Fruit fly (Drosophila melanogaster): Measurements from ENCODE around the gene ppan.

DNA sequence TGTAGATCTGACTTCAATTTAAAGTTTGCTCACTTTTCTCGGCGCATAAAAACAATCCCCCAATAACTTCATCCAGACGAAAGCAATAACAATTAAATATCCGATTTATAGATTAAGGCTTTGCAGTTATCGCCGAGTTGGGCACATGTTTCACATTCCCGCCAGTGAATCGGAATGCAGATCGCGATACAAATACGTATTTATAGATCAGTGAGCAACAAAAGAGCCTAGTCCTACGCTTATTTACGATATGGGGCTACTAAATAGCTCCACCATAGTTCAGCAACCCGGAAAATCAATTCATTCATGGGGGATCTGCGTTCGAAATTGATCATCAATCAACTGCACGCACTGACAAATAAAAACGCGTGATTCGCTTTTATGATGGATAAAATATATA is 24.0 kb upstream of the ppan start:
- no peak for TF ChIP-seq Dll (optimal IDR thresholded peaks at IDR 0.05)
- no peak for TF ChIP-seq EcR (GFP tag; optimal IDR thresholded peaks at IDR 0.05)

Measured in whole organism.